Worm (Caenorhabditis elegans): ENCODE measurements around the gene ddo-1.

- no peak for TF ChIP-seq nhr-11 (tag; optimal IDR thresholded peaks at IDR 0.05)
- no peak for TF ChIP-seq nhr-237 (tag; optimal IDR thresholded peaks at IDR 0.05)
- no peak for TF ChIP-seq nhr-25 (tag; optimal IDR thresholded peaks at IDR 0.05)
These were observed 44.8 kb upstream of the ddo-1 start, which contains the start of gene srh-300 for ce11 chrV:17821805-17822204.

Measured in whole organism, L3 larva.